Fruit fly (Drosophila melanogaster) whole organism: ENCODE data around the gene nop5.

Experiments used
- CG8478 ChIP-seq: fragments of >200 bp; optimal IDR thresholded peaks from 2 replicates; lab custom pipeline; 2018; ENCODE audit warnings: inconsistent platforms
- psq ChIP-seq: fragments of >200 bp; optimal IDR thresholded peaks from 2 replicates; lab custom pipeline; 2017

DNA sequence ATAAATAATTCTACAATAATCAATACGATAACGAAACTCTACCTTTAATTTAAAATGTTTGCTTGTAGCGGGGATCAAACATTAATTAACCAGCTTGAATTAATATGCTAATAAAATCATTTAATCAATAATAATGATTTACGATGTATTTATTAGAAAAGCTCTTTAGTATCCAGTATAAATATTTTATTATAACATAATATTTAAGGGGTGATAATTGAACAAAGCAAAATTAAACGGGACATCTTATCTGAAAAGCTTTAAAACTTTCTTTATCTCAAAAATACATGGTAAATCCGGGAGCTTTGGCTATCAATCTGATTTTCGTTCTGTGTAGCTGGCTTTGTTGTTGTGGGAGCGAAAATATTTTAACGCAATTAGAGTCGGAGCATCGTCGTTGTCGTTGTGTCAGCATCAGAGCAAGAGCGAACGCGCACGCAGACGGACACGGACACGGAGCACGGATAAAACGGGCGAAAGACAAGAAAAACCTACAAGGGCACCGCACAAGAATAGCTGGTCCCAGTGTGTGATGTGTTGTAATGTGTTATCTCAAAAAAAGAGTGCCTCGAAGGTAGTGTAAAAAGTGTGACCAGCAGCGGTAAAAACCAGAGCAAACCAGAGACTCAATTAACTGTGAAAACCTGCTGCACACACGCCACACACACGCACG is 43.9 kb downstream of the nop5 start, which contains the start of gene Nlg2:
- no peak for TF ChIP-seq psq
- TF ChIP-seq CG8478 (lab: Kevin White, UChicago), result no peak
